Worm (Caenorhabditis elegans): ENCODE data around the gene fbxb-108.

DNA sequence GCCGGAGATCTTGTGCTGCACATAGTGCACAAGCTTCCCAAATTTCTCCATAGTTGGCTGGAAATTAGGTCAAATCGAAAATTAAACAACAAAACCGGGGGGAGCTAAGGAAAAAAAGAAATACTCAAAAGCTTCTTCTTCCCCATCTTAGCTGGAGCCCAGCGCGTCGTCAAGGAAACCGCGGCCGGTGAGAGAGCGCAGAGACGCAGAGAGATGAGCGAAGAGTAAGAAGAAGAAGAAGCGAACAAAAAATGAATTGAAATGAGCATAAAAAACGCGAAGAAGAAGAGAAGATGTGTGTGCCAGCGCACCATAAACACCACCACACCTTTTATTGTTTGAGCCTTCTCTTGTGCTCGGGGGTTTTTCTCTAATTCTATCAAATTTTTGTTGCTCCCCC, 29.6 kb upstream of the fbxb-108 start, which contains the start of gene wdr-31:
- no peak for TF ChIP-seq tbx-37 (GFP tag; conservative IDR thresholded peaks at IDR 0.05)
- no peak for TF ChIP-seq ama-1 (optimal IDR thresholded peaks at IDR 0.05)
- TF ChIP-seq pes-1 (GFP tag; IDR thresholded peaks at IDR 0.05) = no peak
